ENCODE assay signal across 2 fruit fly cellular contexts in the genomic region with DNA sequence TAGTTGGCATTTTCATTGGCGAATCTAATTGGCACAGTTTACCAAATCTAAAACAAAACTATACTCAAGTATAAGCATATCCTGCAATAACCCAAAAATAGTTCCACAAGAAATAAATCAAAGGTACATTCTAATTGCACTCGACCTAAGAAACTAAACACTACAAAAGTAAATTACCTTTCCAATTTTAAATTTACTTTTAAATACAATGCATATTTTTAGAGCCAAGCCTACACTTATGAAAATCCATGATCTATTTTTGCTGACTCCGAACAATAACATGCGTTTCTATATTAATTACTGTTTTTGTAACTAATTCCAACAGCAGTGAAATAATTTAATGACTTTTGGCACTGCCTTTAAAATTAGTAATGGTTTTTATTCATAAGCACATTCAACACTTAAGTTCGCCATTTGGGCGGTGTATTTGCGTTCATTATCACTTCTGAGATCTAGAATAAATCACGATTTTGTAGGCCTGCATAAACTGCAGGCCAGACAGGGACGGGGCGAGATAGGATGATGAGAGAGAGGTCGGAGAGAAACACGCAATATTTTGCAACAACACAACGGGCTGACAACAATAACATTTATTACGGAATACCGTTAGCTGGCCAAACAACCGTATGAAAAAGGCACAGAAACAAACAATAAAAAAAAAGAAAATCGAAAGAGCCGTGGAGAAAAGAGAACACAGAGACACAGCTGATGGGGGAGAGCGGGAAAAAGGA.
A peak's percentile ranks its signal among the peaks of the same experiment; 100 is the strongest.
TF ChIP-seq lines count a peak whose summit lies in the region.

No protein-coding gene starts in this region.

TF ChIP-seq in whole organism, embryonic, 481 proteins besides CTCF, POLR2A, EP300 and RAD21 (continued from another document and continues in another):
- TF ChIP-seq eve (GFP tag; optimal IDR thresholded peaks at IDR 0.05; lab: Kevin White, UChicago) (no peak), Gug (GFP tag; IDR thresholded peaks at IDR 0.05; lab: Robert Waterston, UW) (no peak), ato (GFP tag; IDR thresholded peaks at IDR 0.05; lab: Robert Waterston, UW; ENCODE audit: partially characterized antibody) (no peak), gcm (GFP tag; optimal IDR thresholded peaks at IDR 0.05; lab: Kevin White, UChicago) (no peak), CG2875 (GFP tag; optimal IDR thresholded peaks at IDR 0.05; lab: Kevin White, UChicago) (no peak), luna (GFP tag; optimal IDR thresholded peaks at IDR 0.05; lab: Kevin White, UChicago) (no peak), NFAT (GFP tag; IDR thresholded peaks at IDR 0.05; lab: Robert Waterston, UW) (no peak), otp (GFP tag; IDR thresholded peaks at IDR 0.05; lab: Robert Waterston, UW) (no peak), stc (GFP tag; IDR thresholded peaks at IDR 0.05; lab: Robert Waterston, UW) (no peak), her (GFP tag; optimal IDR thresholded peaks at IDR 0.05; lab: Kevin White, UChicago) (no peak), ap (GFP tag; IDR thresholded peaks at IDR 0.05; lab: Robert Waterston, UW) (no peak), sr (GFP tag; IDR thresholded peaks at IDR 0.05; lab: Robert Waterston, UW) (no peak), Hr51 (GFP tag; optimal IDR thresholded peaks at IDR 0.05; lab: Kevin White, UChicago) (peak in 1 of 2 experiments; percentile 16), Nf-YA (GFP tag; IDR thresholded peaks at IDR 0.05; lab: Robert Waterston, UW) (no peak), Sry-δ (GFP tag; optimal IDR thresholded peaks at IDR 0.05; lab: Kevin White, UChicago) (no peak), CG3726 (GFP tag; IDR thresholded peaks at IDR 0.05; lab: Robert Waterston, UW) (no peak), CG1647 (GFP tag; optimal IDR thresholded peaks at IDR 0.05; lab: Kevin White, UChicago) (no peak), C15 (GFP tag; IDR thresholded peaks at IDR 0.05; lab: Robert Waterston, UW) (no peak), CG17385 (GFP tag; optimal IDR thresholded peaks at IDR 0.05; lab: Kevin White, UChicago) (no peak), Fer3 (tag; optimal IDR thresholded peaks at IDR 0.05; lab: Kevin White, UChicago) (no peak), ash1 (GFP tag; optimal IDR thresholded peaks at IDR 0.05; lab: Kevin White, UChicago) (no peak), eyg (GFP tag; optimal IDR thresholded peaks at IDR 0.05; lab: Kevin White, UChicago) (no peak), CG43689 (GFP tag; IDR thresholded peaks at IDR 0.05; lab: Robert Waterston, UW) (no peak), usp (GFP tag; optimal IDR thresholded peaks at IDR 0.05; lab: Kevin White, UChicago) (no peak), CG9727 (GFP tag; optimal IDR thresholded peaks at IDR 0.05; lab: Kevin White, UChicago) (peak; percentile 25), jing (GFP tag; optimal IDR thresholded peaks at IDR 0.05; lab: Kevin White, UChicago) (no peak), tin (GFP tag; optimal IDR thresholded peaks at IDR 0.05; lab: Kevin White, UChicago) (peak; percentile 2), CG12391 (tag; optimal IDR thresholded peaks at IDR 0.05; lab: Kevin White, UChicago) (peak; percentile 31), bsh (GFP tag; optimal IDR thresholded peaks at IDR 0.05; lab: Kevin White, UChicago) (no peak), Myb (GFP tag; optimal IDR thresholded peaks at IDR 0.05; lab: Kevin White, UChicago) (no peak), gem (tag; optimal IDR thresholded peaks at IDR 0.05; lab: Kevin White, UChicago) (peak; percentile 43), CG2712 (tag; optimal IDR thresholded peaks at IDR 0.05; lab: Kevin White, UChicago) (no peak), lab (GFP tag; optimal IDR thresholded peaks at IDR 0.05; lab: Kevin White, UChicago) (no peak), lbe (GFP tag; optimal IDR thresholded peaks at IDR 0.05; lab: Kevin White, UChicago) (no peak), CG4360 (GFP tag; IDR thresholded peaks at IDR 0.05; lab: Robert Waterston, UW) (no peak), Ptx1 (GFP tag; IDR thresholded peaks at IDR 0.05; lab: Robert Waterston, UW) (no peak), Mes4 (GFP tag; optimal IDR thresholded peaks at IDR 0.05; lab: Kevin White, UChicago) (no peak), YL-1 (GFP tag; optimal IDR thresholded peaks at IDR 0.05; lab: Kevin White, UChicago) (no peak), pfk (GFP tag; optimal IDR thresholded peaks at IDR 0.05; lab: Kevin White, UChicago) (no peak), Jarid2 (GFP tag; optimal IDR thresholded peaks at IDR 0.05; lab: Kevin White, UChicago) (no peak), Med (GFP tag; lab: Kevin White, UChicago) (peak; percentile 75), CG2678 (tag; optimal IDR thresholded peaks at IDR 0.05; lab: Kevin White, UChicago) (peak; percentile 51), CG5245 (GFP tag; optimal IDR thresholded peaks at IDR 0.05; lab: Kevin White, UChicago) (no peak), Chrac-16 (GFP tag; optimal IDR thresholded peaks at IDR 0.05; lab: Kevin White, UChicago) (no peak), CG7271 (tag; optimal IDR thresholded peaks at IDR 0.05; lab: Kevin White, UChicago) (no peak), CG2202 (tag; optimal IDR thresholded peaks at IDR 0.05; lab: Kevin White, UChicago) (no peak), sim (GFP tag; IDR thresholded peaks at IDR 0.05; lab: Robert Waterston, UW) (no peak), phol (tag; optimal IDR thresholded peaks at IDR 0.05; lab: Kevin White, UChicago) (peak; percentile 4), nmo (GFP tag; optimal IDR thresholded peaks at IDR 0.05; lab: Kevin White, UChicago) (peak; percentile 34), maf-S (GFP tag; optimal IDR thresholded peaks at IDR 0.05; lab: Kevin White, UChicago) (no peak), CG14860 (GFP tag; IDR thresholded peaks at IDR 0.05; lab: Robert Waterston, UW; ENCODE audit: partially characterized antibody) (no peak), CrebB (tag; optimal IDR thresholded peaks at IDR 0.05; lab: Kevin White, UChicago) (no peak), HHEX (GFP tag; optimal IDR thresholded peaks at IDR 0.05; lab: Kevin White, UChicago) (no peak), sisA (GFP tag; IDR thresholded peaks at IDR 0.05; lab: Robert Waterston, UW) (no peak), CG31224 (GFP tag; IDR thresholded peaks at IDR 0.05; lab: Robert Waterston, UW) (no peak), kah (GFP tag; optimal IDR thresholded peaks at IDR 0.05; lab: Kevin White, UChicago) (no peak), Sox102F (GFP tag; optimal IDR thresholded peaks at IDR 0.05; lab: Kevin White, UChicago) (peak; percentile 23), Meics (GFP tag; optimal IDR thresholded peaks at IDR 0.05; lab: Kevin White, UChicago) (peak; percentile 14), CkIIα-i1 (GFP tag; IDR thresholded peaks at IDR 0.05; lab: Robert Waterston, UW) (no peak), CG10274 (GFP tag; optimal IDR thresholded peaks at IDR 0.05; lab: Kevin White, UChicago) (no peak), ase (GFP tag; IDR thresholded peaks at IDR 0.05; lab: Robert Waterston, UW) (no peak), CG17359 (tag; optimal IDR thresholded peaks at IDR 0.05; lab: Kevin White, UChicago) (no peak), abd-A (tag; optimal IDR thresholded peaks at IDR 0.05; lab: Kevin White, UChicago) (peak; percentile 14), CG3995 (GFP tag; optimal IDR thresholded peaks at IDR 0.05; lab: Kevin White, UChicago) (no peak), bbx (GFP tag; IDR thresholded peaks at IDR 0.05; lab: Robert Waterston, UW; ENCODE audit: partially characterized antibody) (no peak), Dp (GFP tag; optimal IDR thresholded peaks at IDR 0.05; lab: Kevin White, UChicago) (no peak)

TF ChIP-seq in whole organism, prepupa, 60 proteins besides CTCF, POLR2A, EP300 and RAD21 (continued from another document):
- TF ChIP-seq CG11294 (GFP tag; IDR thresholded peaks at IDR 0.05; lab: Robert Waterston, UW) = no peak
- TF ChIP-seq CG8632 (GFP tag; optimal IDR thresholded peaks at IDR 0.05; lab: Kevin White, UChicago) = peak; percentile 21
- peak in 1 of 2 experiments; percentile 50 for TF ChIP-seq ss (GFP tag; optimal IDR thresholded peaks at IDR 0.05; lab: Kevin White, UChicago)
- peak; percentile 16 for TF ChIP-seq fkh (GFP tag; optimal IDR thresholded peaks at IDR 0.05; lab: Kevin White, UChicago)
- TF ChIP-seq lz (GFP tag; optimal IDR thresholded peaks at IDR 0.05; lab: Kevin White, UChicago) = peak; percentile 49
- TF ChIP-seq CG16779 (tag; optimal IDR thresholded peaks at IDR 0.05; lab: Kevin White, UChicago) = no peak
- no peak for TF ChIP-seq CG8119 (GFP tag; IDR thresholded peaks at IDR 0.05; lab: Robert Waterston, UW)
- TF ChIP-seq CG11902 (GFP tag; optimal IDR thresholded peaks at IDR 0.05; lab: Kevin White, UChicago) = no peak
- no peak for TF ChIP-seq CG7368 (GFP tag; optimal IDR thresholded peaks at IDR 0.05; lab: Kevin White, UChicago)
- peak; percentile 69 for TF ChIP-seq Smox (GFP tag; optimal IDR thresholded peaks at IDR 0.05; lab: Kevin White, UChicago)
- TF ChIP-seq CG1621 (tag; optimal IDR thresholded peaks at IDR 0.05; lab: Kevin White, UChicago) = no peak
- TF ChIP-seq CG10631 (GFP tag; optimal IDR thresholded peaks at IDR 0.05; lab: Kevin White, UChicago) = peak; percentile 58
- peak; percentile 89 for TF ChIP-seq Eip78C (GFP tag; lab: Kevin White, UChicago)
- TF ChIP-seq CG3919 (GFP tag; optimal IDR thresholded peaks at IDR 0.05; lab: Kevin White, UChicago) = no peak
- TF ChIP-seq spab (GFP tag; optimal IDR thresholded peaks at IDR 0.05; lab: Kevin White, UChicago) = peak; percentile 19
- TF ChIP-seq net (GFP tag; optimal IDR thresholded peaks at IDR 0.05; lab: Kevin White, UChicago) = peak; percentile 50
- peak in 1 of 2 experiments; percentile 62 for TF ChIP-seq salr (GFP tag; optimal IDR thresholded peaks at IDR 0.05; lab: Kevin White, UChicago)
- TF ChIP-seq CG3032 (tag; optimal IDR thresholded peaks at IDR 0.05; lab: Kevin White, UChicago) = no peak
- TF ChIP-seq dsx (GFP tag; optimal IDR thresholded peaks at IDR 0.05; lab: Kevin White, UChicago; ENCODE audit: poor library complexity, severe bottlenecking) = no peak
- peak; percentile 41 for TF ChIP-seq achi (GFP tag; optimal IDR thresholded peaks at IDR 0.05; lab: Kevin White, UChicago)
- TF ChIP-seq Sox15 (GFP tag; optimal IDR thresholded peaks at IDR 0.05; lab: Kevin White, UChicago) = peak; percentile 24
- TF ChIP-seq dac (GFP tag; optimal IDR thresholded peaks at IDR 0.05; lab: Kevin White, UChicago) = peak; percentile 30
- TF ChIP-seq Lpt (GFP tag; optimal IDR thresholded peaks at IDR 0.05; lab: Kevin White, UChicago) = no peak
- TF ChIP-seq Eip93F (GFP tag; optimal IDR thresholded peaks at IDR 0.05; lab: Kevin White, UChicago) = no peak
- TF ChIP-seq Blimp-1 (GFP tag; optimal IDR thresholded peaks at IDR 0.05; lab: Kevin White, UChicago) = no peak
- peak; percentile 57 for TF ChIP-seq CG31627 (GFP tag; optimal IDR thresholded peaks at IDR 0.05; lab: Kevin White, UChicago)
- peak; percentile 36 for TF ChIP-seq CG10669 (GFP tag; optimal IDR thresholded peaks at IDR 0.05; lab: Kevin White, UChicago)
- TF ChIP-seq CG6163 (GFP tag; IDR thresholded peaks at IDR 0.05; lab: Robert Waterston, UW) = peak; percentile 40; the same call in 2 of the 3 replicates
- peak; percentile 46 for TF ChIP-seq OdsH (GFP tag; optimal IDR thresholded peaks at IDR 0.05; lab: Kevin White, UChicago)
- TF ChIP-seq vri (GFP tag; optimal IDR thresholded peaks at IDR 0.05; lab: Kevin White, UChicago) = peak; percentile 73
- TF ChIP-seq Hr39 (GFP tag; optimal IDR thresholded peaks at IDR 0.05; lab: Kevin White, UChicago) = peak; percentile 42
- peak; percentile 26 for TF ChIP-seq fd59A (GFP tag; optimal IDR thresholded peaks at IDR 0.05; lab: Kevin White, UChicago)
- TF ChIP-seq topi (GFP tag; optimal IDR thresholded peaks at IDR 0.05; lab: Kevin White, UChicago) = peak; percentile 63
- peak; percentile 43 for TF ChIP-seq CG6792 (GFP tag; optimal IDR thresholded peaks at IDR 0.05; lab: Kevin White, UChicago)
- peak; percentile 48 for TF ChIP-seq Eip75B (GFP tag; optimal IDR thresholded peaks at IDR 0.05; lab: Kevin White, UChicago)
- TF ChIP-seq CG6276 (GFP tag; optimal IDR thresholded peaks at IDR 0.05; lab: Kevin White, UChicago) = peak; percentile 27
- peak; percentile 23 for TF ChIP-seq CG11762 (GFP tag; optimal IDR thresholded peaks at IDR 0.05; lab: Kevin White, UChicago; ENCODE audit: insufficient read depth)
- no peak for TF ChIP-seq Sox14 (GFP tag; optimal IDR thresholded peaks at IDR 0.05; lab: Kevin White, UChicago)
- no peak for TF ChIP-seq Gug (GFP tag; IDR thresholded peaks at IDR 0.05; lab: Robert Waterston, UW)
- TF ChIP-seq fd85E (GFP tag; optimal IDR thresholded peaks at IDR 0.05; lab: Kevin White, UChicago) = no peak
- TF ChIP-seq Met (GFP tag; optimal IDR thresholded peaks at IDR 0.05; lab: Kevin White, UChicago) = peak; percentile 65
- TF ChIP-seq CG6808 (GFP tag; optimal IDR thresholded peaks at IDR 0.05; lab: Kevin White, UChicago) = peak; percentile 39
